Worm (Caenorhabditis elegans) whole organism, L1 larva: ENCODE results near the gene srw-84.

Experiments used
- ama-1 ChIP-seq: fragments of 150-350 bp; optimal IDR thresholded peaks from 2 replicates; lab custom pipeline; 2014
- sptf-1 ChIP-seq: fragments of 150-350 bp; optimal IDR thresholded peaks from 2 replicates; lab custom pipeline; 2014; ENCODE audit warnings: missing biosample characterization, missing genetic modification characterization

DNA sequence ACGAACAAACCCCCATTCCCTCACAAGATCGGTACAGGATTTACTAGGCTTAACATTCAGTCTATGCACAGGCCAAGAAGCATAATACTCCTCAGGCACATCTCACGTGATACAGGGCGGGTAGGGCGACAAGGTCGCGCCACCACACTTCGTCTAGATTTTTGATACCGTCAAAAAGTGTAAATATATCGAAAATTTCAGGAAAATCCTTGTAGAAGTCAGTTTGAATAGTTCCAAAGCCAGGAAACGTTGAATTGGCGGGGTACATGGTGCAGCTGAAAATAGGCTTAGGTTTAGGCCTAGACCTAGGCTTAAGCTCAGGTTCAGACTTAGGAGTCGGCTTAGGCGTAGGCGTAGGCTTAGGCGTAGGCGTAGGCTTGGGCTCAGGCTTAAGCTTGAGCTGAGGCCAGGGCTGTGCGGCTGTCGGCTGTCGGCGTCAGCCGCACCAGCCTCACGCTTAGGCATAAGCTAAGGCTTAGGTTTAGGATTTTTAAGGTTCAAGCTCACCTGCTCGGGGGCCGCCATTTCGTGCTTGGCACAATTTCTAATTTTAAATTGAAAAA is 49.4 kb downstream of the srw-84 start:
- TF ChIP-seq ama-1 (lab: Kevin White, UChicago), result no peak
- no peak for TF ChIP-seq sptf-1 (tag; lab: Kevin White, UChicago)
